Fruit fly (Drosophila melanogaster): ENCODE measurements around the gene CG9259.

CG9259 gene

DNA sequence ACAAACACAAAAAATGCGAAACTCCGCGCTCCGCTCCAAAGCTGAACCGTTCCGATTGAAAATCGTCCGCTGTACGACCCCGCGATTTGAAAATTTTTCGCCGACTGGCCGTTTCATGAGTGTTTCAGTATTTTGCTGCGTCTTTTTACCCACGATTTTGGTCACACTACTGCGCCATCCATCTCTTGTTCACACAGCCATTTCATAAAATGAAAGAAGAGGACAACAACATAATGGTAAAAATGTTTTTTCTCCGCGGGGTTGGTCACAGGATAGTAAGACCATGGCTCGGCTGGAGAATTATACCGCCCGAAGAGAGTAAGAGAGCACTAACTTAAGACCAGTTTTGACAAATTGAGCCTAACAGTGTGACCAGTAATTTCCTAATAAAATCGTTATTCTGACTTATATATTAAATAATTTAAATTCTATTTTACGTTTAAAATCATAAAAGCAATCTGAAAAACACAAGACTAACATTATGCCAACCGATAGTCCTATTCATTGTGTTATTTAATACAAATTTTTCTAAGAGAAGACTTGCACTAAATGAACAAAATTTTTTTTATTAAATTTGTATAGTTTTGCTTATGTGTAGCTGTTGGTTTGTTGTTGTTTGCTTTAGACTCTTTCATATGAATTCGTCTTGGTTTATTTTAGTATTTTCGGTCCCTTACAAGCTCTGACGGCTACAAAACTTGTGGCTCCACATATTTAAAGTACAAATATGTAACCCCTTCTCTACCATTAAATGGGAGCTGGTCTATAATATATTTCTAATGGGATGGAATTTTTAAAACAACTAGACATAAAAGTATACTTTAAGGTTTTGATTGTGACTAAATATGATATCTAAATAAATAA, 37.1 kb upstream of the CG9259 start, which contains the start of gene CG42238 (continued):
- TF ChIP-seq MBD-R2 (GFP tag; IDR thresholded peaks at IDR 0.05) (0 out of 2 replicates have a peak, but pooled peaks have one; percentile 15), Mrtf (GFP tag; IDR thresholded peaks at IDR 0.05) (no peak), bab2 (GFP tag; optimal IDR thresholded peaks at IDR 0.05) (no peak), repo (GFP tag; optimal IDR thresholded peaks at IDR 0.05) (peak; percentile 1), jing (GFP tag; optimal IDR thresholded peaks at IDR 0.05) (no peak), CG33557 (GFP tag; optimal IDR thresholded peaks at IDR 0.05) (no peak), sim (GFP tag; IDR thresholded peaks at IDR 0.05) (no peak), fd96Cb (tag; optimal IDR thresholded peaks at IDR 0.05) (no peak), tin (GFP tag; optimal IDR thresholded peaks at IDR 0.05) (no peak), HmgZ (tag; optimal IDR thresholded peaks at IDR 0.05) (peak; percentile 54), CG2199 (GFP tag; IDR thresholded peaks at IDR 0.05) (peak; percentile 76; the same call in 2 of the 3 replicates), odd (GFP tag; optimal IDR thresholded peaks at IDR 0.05) (no peak), Dbx (GFP tag; IDR thresholded peaks at IDR 0.05) (0 out of 3 replicates have a peak, but pooled peaks have one; percentile 26), CG12744 (GFP tag; optimal IDR thresholded peaks at IDR 0.05) (no peak), dysf (GFP tag; IDR thresholded peaks at IDR 0.05) (no peak), CG10565 (GFP tag; optimal IDR thresholded peaks at IDR 0.05) (no peak), fd102C (GFP tag; optimal IDR thresholded peaks at IDR 0.05) (no peak), pzg (GFP tag; optimal IDR thresholded peaks at IDR 0.05) (peak; percentile 72), CG9727 (GFP tag; optimal IDR thresholded peaks at IDR 0.05) (no peak), CG1647 (GFP tag; optimal IDR thresholded peaks at IDR 0.05) (no peak), CG9817 (tag; optimal IDR thresholded peaks at IDR 0.05) (no peak), exex (tag; optimal IDR thresholded peaks at IDR 0.05) (no peak), Mad (GFP tag; optimal IDR thresholded peaks at IDR 0.05) (no peak), CG2120 (GFP tag; optimal IDR thresholded peaks at IDR 0.05) (no peak), pfk (GFP tag; optimal IDR thresholded peaks at IDR 0.05) (no peak), Xrp1 (GFP tag; IDR thresholded peaks at IDR 0.05) (0 out of 2 replicates have a peak, but pooled peaks have one; percentile 23), pho (GFP tag; optimal IDR thresholded peaks at IDR 0.05) (no peak), vvl (GFP tag; IDR thresholded peaks at IDR 0.05) (peak; percentile 61), otp (GFP tag; IDR thresholded peaks at IDR 0.05) (peak; percentile 22; the same call in 1 of the 3 replicates), CG17328 (GFP tag; IDR thresholded peaks at IDR 0.05) (0 out of 2 replicates have a peak, but pooled peaks have one; percentile 21), PHDP (tag; optimal IDR thresholded peaks at IDR 0.05) (no peak), ci (GFP tag; IDR thresholded peaks at IDR 0.05) (peak; percentile 62; the same call in 2 of the 3 replicates), CG1529 (GFP tag; optimal IDR thresholded peaks at IDR 0.05) (no peak), CG30403 (GFP tag; optimal IDR thresholded peaks at IDR 0.05) (no peak), CG33213 (GFP tag; optimal IDR thresholded peaks at IDR 0.05) (peak; percentile 86), peb (GFP tag; IDR thresholded peaks at IDR 0.05) (no peak), CG8281 (tag; optimal IDR thresholded peaks at IDR 0.05) (peak; percentile 2), chinmo (GFP tag; IDR thresholded peaks at IDR 0.05; ENCODE audit: partially characterized antibody) (0 out of 4 replicates have a peak, but pooled peaks have one; percentile 38), NfI (GFP tag; optimal IDR thresholded peaks at IDR 0.05) (no peak), dmrt99B (tag; optimal IDR thresholded peaks at IDR 0.05) (no peak), Med (GFP tag) (peak; percentile 85), CG9437 (GFP tag; optimal IDR thresholded peaks at IDR 0.05) (no peak), kah (GFP tag; optimal IDR thresholded peaks at IDR 0.05) (no peak), CG5245 (GFP tag; optimal IDR thresholded peaks at IDR 0.05) (no peak), bigmax (GFP tag; optimal IDR thresholded peaks at IDR 0.05) (no peak), Camta (GFP tag; optimal IDR thresholded peaks at IDR 0.05) (no peak), dpn (GFP tag; optimal IDR thresholded peaks at IDR 0.05) (no peak), Atf6 (GFP tag; IDR thresholded peaks at IDR 0.05) (no peak), jigr1 (GFP tag; IDR thresholded peaks at IDR 0.05) (no peak)

Measured in whole organism, embryonic.